Worm (Caenorhabditis elegans) whole organism, midembryonic: ENCODE measurements around the gene str-214.

Experiments
- cog-1 ChIP-seq: sonication (generic microtip); optimal IDR thresholded peaks from 2 replicates; lab custom pipeline; 2016; ENCODE audit warnings: missing genetic modification characterization, missing compliant biosample characterization
- klf-2 ChIP-seq: fragments of 200-800 bp; sonication (Bioruptor generic); conservative IDR thresholded peaks from 2 replicates; pipeline ENCODE4 v1.3.6; 2022; ENCODE audit warnings: missing genetic modification reagents, missing genetic modification characterization, missing compliant biosample characterization
- med-1 ChIP-seq: sonication (generic microtip); optimal IDR thresholded peaks from 2 replicates; lab custom pipeline; 2017; ENCODE audit warnings: missing genetic modification characterization, mild to moderate bottlenecking, missing compliant biosample characterization, antibody characterized with exemption, missing genetic modification reagents; ENCODE audit not compliant: insufficient read depth
- ref-1 ChIP-seq: fragments of 200-800 bp; sonication (Bioruptor generic); conservative IDR thresholded peaks from 2 replicates; pipeline ENCODE4 v1.3.6; 2022; ENCODE audit warnings: missing genetic modification reagents, missing genetic modification characterization, missing compliant biosample characterization
- tab-1 ChIP-seq: fragments of 200-800 bp; sonication (Bioruptor generic); IDR thresholded peaks from 2 replicates; pipeline ENCODE4 v1.3.6; 2022; ENCODE audit warnings: missing genetic modification characterization, missing compliant biosample characterization
- ztf-23 ChIP-seq: fragments of 200-800 bp; sonication (Bioruptor generic); IDR thresholded peaks from 2 replicates; pipeline ENCODE4 v1.3.6; 2022; ENCODE audit warnings: missing genetic modification reagents, missing genetic modification characterization, missing compliant biosample characterization
- ztf-29 ChIP-seq: fragments of 200-800 bp; sonication (Bioruptor generic); IDR thresholded peaks from 2 replicates; pipeline ENCODE4 v1.3.6; 2022; ENCODE audit warnings: missing genetic modification reagents, missing genetic modification characterization, missing compliant biosample characterization

ce11 chrV:16342258-16342618 lies 27.1 kb downstream of the str-214 start, which contains the start of gene nhr-193:
- no peak for TF ChIP-seq tab-1 (GFP tag; lab: Robert Waterston, UW)
- TF ChIP-seq ztf-29 (GFP tag; lab: Robert Waterston, UW): no peak
- TF ChIP-seq med-1 (GFP tag; lab: Kevin White, UChicago): no peak
- no peak for TF ChIP-seq ztf-23 (GFP tag; lab: Robert Waterston, UW)
- no peak for TF ChIP-seq cog-1 (tag; lab: Kevin White, UChicago)
- no peak for TF ChIP-seq ref-1 (GFP tag; lab: Robert Waterston, UW)
- TF ChIP-seq klf-2: no peak
